Worm (Caenorhabditis elegans) whole organism, early embryonic: ENCODE results near the gene srx-101.

Experiments
- ama-1 ChIP-seq: fragments of 150-350 bp; optimal IDR thresholded peaks from 2 replicates; lab custom pipeline; 2014
- ets-7 ChIP-seq: sonication (generic microtip); optimal IDR thresholded peaks from 2 replicates; lab custom pipeline; 2016; ENCODE audit warnings: missing genotype, missing genetic modification characterization, missing compliant biosample characterization
- tra-4 ChIP-seq: sonication (generic microtip); optimal IDR thresholded peaks from 2 replicates; lab custom pipeline; 2017; ENCODE audit warnings: missing genetic modification characterization, missing compliant biosample characterization

DNA sequence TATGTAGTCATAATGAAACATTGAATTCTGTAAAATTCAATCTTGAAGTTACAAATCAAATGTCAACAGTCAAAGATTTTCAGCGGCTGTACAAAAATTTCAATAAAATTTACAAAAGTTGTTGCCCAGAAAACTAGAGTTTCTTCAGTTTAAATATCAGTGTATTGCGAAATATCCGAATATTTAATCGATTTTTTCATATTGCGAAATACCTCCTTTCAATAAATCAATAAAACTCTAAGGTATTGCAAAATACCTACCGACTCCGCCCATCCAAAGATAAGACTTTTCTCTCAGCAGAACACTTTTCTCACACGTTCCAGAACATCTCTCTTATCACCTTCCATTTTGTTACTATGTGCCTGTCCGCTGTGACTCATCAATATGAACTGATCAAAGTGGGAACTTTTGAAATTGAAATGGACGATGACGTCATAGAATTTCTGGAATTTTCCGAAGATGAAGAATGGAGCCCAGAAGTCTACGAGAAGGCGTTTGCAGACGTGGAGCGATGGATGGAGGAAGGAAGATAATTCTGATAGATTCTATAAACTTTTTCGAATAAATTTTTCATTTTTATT, 6.0 kb downstream of the srx-101 start:
- TF ChIP-seq tra-4 (tag; lab: Kevin White, UChicago) (no peak), ama-1 (lab: Kevin White, UChicago) (no peak), ets-7 (tag; lab: Kevin White, UChicago) (no peak)
